Worm (Caenorhabditis elegans) whole organism, L4 larva: ENCODE data around the gene mtg-1.
A peak's percentile ranks its signal among the peaks of the same experiment; 100 is the strongest.

Source experiments
- F49E8.2 ChIP-seq: sonication (generic microtip); optimal IDR thresholded peaks from 2 replicates; lab custom pipeline; 2016; ENCODE audit warnings: missing compliant biosample characterization, mild to moderate bottlenecking, missing genetic modification characterization, borderline replicate concordance
- T26A8.4 ChIP-seq: fragments of 200-800 bp; sonication (Bioruptor generic); IDR thresholded peaks from 2 replicates; pipeline ENCODE4 v1.3.6; 2022; ENCODE audit warnings: missing genetic modification characterization, missing compliant biosample characterization
- aha-1 ChIP-seq: fragments of 150-350 bp; peaks from one replicate; lab custom pipeline; 2014; ENCODE audit warnings: missing biosample characterization, missing genetic modification characterization
- ceh-28 ChIP-seq: fragments of 150-350 bp; optimal IDR thresholded peaks from 2 replicates; lab custom pipeline; 2014; ENCODE audit warnings: missing biosample characterization, missing genetic modification reagents, missing genetic modification characterization
- cey-2 ChIP-seq: sonication (generic microtip); optimal IDR thresholded peaks from 3 replicates; lab custom pipeline; 2017; ENCODE audit warnings: missing genetic modification characterization, mild to moderate bottlenecking, missing compliant biosample characterization, antibody characterized with exemption, borderline replicate concordance; ENCODE audit not compliant: insufficient read depth
- daf-8 ChIP-seq: fragments of 200-800 bp; sonication (Bioruptor generic); IDR thresholded peaks from 2 replicates; pipeline ENCODE4 v1.3.6; 2022; ENCODE audit warnings: missing genetic modification characterization, missing compliant biosample characterization
- dpl-1 ChIP-seq: fragments of 150-350 bp; optimal IDR thresholded peaks from 2 replicates; lab custom pipeline; 2014; ENCODE audit warnings: missing biosample characterization, missing genetic modification reagents, missing genetic modification characterization
- fkh-10 ChIP-seq: fragments of 150-350 bp; optimal IDR thresholded peaks from 2 replicates; lab custom pipeline; 2014; ENCODE audit warnings: missing biosample characterization, missing genetic modification reagents, missing genetic modification characterization
- lir-3 ChIP-seq: sonication (generic microtip); optimal IDR thresholded peaks from 2 replicates; lab custom pipeline; 2016; ENCODE audit warnings: mild to moderate bottlenecking, missing genetic modification characterization, missing compliant biosample characterization
- mes-2 ChIP-seq: sonication (generic microtip); optimal IDR thresholded peaks from 2 replicates; lab custom pipeline; 2016; ENCODE audit warnings: missing genotype, mild to moderate bottlenecking, missing genetic modification characterization, missing compliant biosample characterization; ENCODE audit not compliant: poor library complexity, severe bottlenecking
- nhr-10 ChIP-seq: fragments of 150-350 bp; optimal IDR thresholded peaks from 2 replicates; lab custom pipeline; 2014; ENCODE audit warnings: missing biosample characterization, missing genetic modification characterization
- set-16 ChIP-seq: fragments of 200-800 bp; sonication (Bioruptor generic); IDR thresholded peaks from 2 replicates; pipeline ENCODE4 v1.3.6; 2022; ENCODE audit warnings: missing genetic modification reagents, missing genetic modification characterization, missing compliant biosample characterization
- unc-39 ChIP-seq: sonication (generic microtip); optimal IDR thresholded peaks from 2 replicates; lab custom pipeline; 2017; ENCODE audit warnings: missing biosample characterization, missing genetic modification characterization
- unc-62 ChIP-seq, 3 experiments: fragments of 150-350 bp in 1 of 3; sonication (generic microtip); optimal IDR thresholded peaks in 2 of 3; peaks in 1 of 3; 1 replicate in 1 of 3; 2 replicates in 2 of 3; lab custom pipeline; 2014 to 2017; ENCODE audit warnings: missing biosample characterization in 3 of 3, missing genetic modification characterization in 3 of 3, missing genetic modification reagents in 3 of 3, missing genotype in 1 of 3
- zip-11 ChIP-seq: fragments of 200-800 bp; sonication (Bioruptor generic); IDR thresholded peaks from 2 replicates; pipeline ENCODE4 v1.3.6; 2022; ENCODE audit warnings: missing genetic modification characterization, missing compliant biosample characterization

mtg-1 gene

ce11 chrIII:1578566-1578965 is 45.0 kb downstream of the mtg-1 start:
- TF ChIP-seq ceh-28 (tag; lab: Kevin White, UChicago) (peak; percentile 92), dpl-1 (no peak)

- TF ChIP-seq mes-2 (tag; lab: Kevin White, UChicago) (no peak), set-16 (peak; percentile 50), cey-2 (no peak), lir-3 (tag; lab: Kevin White, UChicago) (no peak), daf-8 (GFP tag; lab: Robert Waterston, UW) (no peak), fkh-10 (no peak), nhr-10 (tag; lab: Kevin White, UChicago) (no peak), zip-11 (GFP tag; lab: Robert Waterston, UW) (no peak)
Measured at ce11 chrIII:1579001-1579400, 45.4 kb downstream of the mtg-1 start.

- peak; percentile 100 for TF ChIP-seq ceh-28 (tag; lab: Kevin White, UChicago)
- no peak for TF ChIP-seq F49E8.2 (tag; lab: Kevin White, UChicago)
Measured at ce11 chrIII:1580142-1580541, 46.6 kb downstream of the mtg-1 start.

ce11 chrIII:1583529-1583928 is 50.0 kb downstream of the mtg-1 start:
- peak; percentile 97 for TF ChIP-seq ceh-28 (tag; lab: Kevin White, UChicago)
- TF ChIP-seq unc-39 (tag; lab: Kevin White, UChicago), result no peak
- TF ChIP-seq, all 104 proteins: peak for 1

- TF ChIP-seq ceh-28 (tag; lab: Kevin White, UChicago) (peak; percentile 91), aha-1 (peak; percentile 74), T26A8.4 (GFP tag; lab: Robert Waterston, UW) (no peak), unc-62 (GFP tag; optimal IDR thresholded peaks at IDR 0.05 in 1 of 2; lab: Kevin White, UChicago) (no peak), unc-62 (tag; optimal IDR thresholded peaks at IDR 0.05; lab: Kevin White, UChicago) (no peak)
- TF ChIP-seq, all 104 proteins: peak for 2
Measured at ce11 chrIII:1584216-1584715, 50.7 kb downstream of the mtg-1 start.
